Worm (Caenorhabditis elegans): ENCODE measurements around the gene F13H8.1.

- TF ChIP-seq pag-3 (tag; optimal IDR thresholded peaks at IDR 0.05; ENCODE audit: borderline replicate concordance, insufficient read depth) (no peak), ceh-90 (tag; optimal IDR thresholded peaks at IDR 0.05) (no peak), nhr-76 (tag; optimal IDR thresholded peaks at IDR 0.05) (no peak), lin-15B (tag; optimal IDR thresholded peaks at IDR 0.05) (no peak), nhr-19 (GFP tag; conservative IDR thresholded peaks at IDR 0.05) (no peak), ztf-4 (tag; optimal IDR thresholded peaks at IDR 0.05) (no peak), pqm-1 (tag; optimal IDR thresholded peaks at IDR 0.05) (no peak), vab-15 (tag; optimal IDR thresholded peaks at IDR 0.05) (no peak), ama-1 (optimal IDR thresholded peaks at IDR 0.05) (no peak), nhr-28 (tag; optimal IDR thresholded peaks at IDR 0.05) (no peak), ceh-82 (tag; optimal IDR thresholded peaks at IDR 0.05) (no peak), zag-1 (tag; optimal IDR thresholded peaks at IDR 0.05) (no peak)
Measured at ce11 chrII:6262222-6262621, 21.0 kb upstream of the F13H8.1 start, which contains the start of gene F13H8.12.

All from whole organism, L1 larva.